Worm (Caenorhabditis elegans) whole organism, L4 larva: Measurements from ENCODE around the gene Y43C5A.2.

Experiments used
- F44E2.7 ChIP-seq: fragments of 200-800 bp; sonication (Bioruptor generic); IDR thresholded peaks from 2 replicates; pipeline ENCODE4 v2.1.2; 2022; ENCODE audit warnings: missing genetic modification characterization, missing compliant biosample characterization
- T26A8.4 ChIP-seq: fragments of 200-800 bp; sonication (Bioruptor generic); IDR thresholded peaks from 2 replicates; pipeline ENCODE4 v1.3.6; 2022; ENCODE audit warnings: missing genetic modification characterization, missing compliant biosample characterization
- Y105C5A.15 ChIP-seq: fragments of 200-800 bp; sonication (Bioruptor generic); IDR thresholded peaks from 2 replicates; pipeline ENCODE4 v1.3.6; 2022; ENCODE audit warnings: missing genetic modification characterization, missing compliant biosample characterization
- ZK337.2 ChIP-seq: fragments of 200-800 bp; sonication (Bioruptor generic); IDR thresholded peaks from 2 replicates; pipeline ENCODE4 v1.3.6; 2022; ENCODE audit warnings: missing genetic modification reagents, missing genetic modification characterization, missing compliant biosample characterization
- aha-1 ChIP-seq: fragments of 150-350 bp; peaks from one replicate; lab custom pipeline; 2014; ENCODE audit warnings: missing biosample characterization, missing genetic modification characterization
- aly-2 ChIP-seq: sonication (generic microtip); optimal IDR thresholded peaks from 2 replicates; lab custom pipeline; 2018; ENCODE audit warnings: missing biosample characterization, missing genetic modification characterization
- ama-1 ChIP-seq: fragments of 150-350 bp; optimal IDR thresholded peaks from 2 replicates; lab custom pipeline; 2014; ENCODE audit warnings: inconsistent platforms, mixed read lengths
- arid-1 ChIP-seq: fragments of 200-800 bp; sonication (Bioruptor generic); conservative IDR thresholded peaks from 2 replicates; pipeline ENCODE4 v1.3.6; 2022; ENCODE audit warnings: missing genetic modification reagents, missing genetic modification characterization, missing compliant biosample characterization
- attf-4 ChIP-seq: sonication (generic microtip); optimal IDR thresholded peaks from 3 replicates; lab custom pipeline; 2017; ENCODE audit warnings: missing biosample characterization, missing genetic modification characterization
- ceh-20 ChIP-seq: fragments of 200-800 bp; sonication (Bioruptor generic); IDR thresholded peaks from 2 replicates; pipeline ENCODE4 v1.3.6; 2022; ENCODE audit warnings: missing genetic modification reagents, missing genetic modification characterization, missing compliant biosample characterization
- ceh-32 ChIP-seq: sonication (generic microtip); optimal IDR thresholded peaks from 2 replicates; lab custom pipeline; 2016; ENCODE audit warnings: mild to moderate bottlenecking, missing genetic modification characterization, missing compliant biosample characterization; ENCODE audit not compliant: poor library complexity
- ceh-44 ChIP-seq: fragments of 200-800 bp; sonication (Bioruptor generic); IDR thresholded peaks from 2 replicates; pipeline ENCODE4 v1.3.6; 2022; ENCODE audit warnings: missing genetic modification reagents, missing genetic modification characterization, missing compliant biosample characterization
- ctbp-1 ChIP-seq: fragments of 200-800 bp; sonication (Bioruptor generic); IDR thresholded peaks from 2 replicates; pipeline ENCODE4 v1.3.6; 2022; ENCODE audit warnings: missing genetic modification reagents, missing genetic modification characterization, missing compliant biosample characterization
- daf-12 ChIP-seq: fragments of 150-350 bp; optimal IDR thresholded peaks from 2 replicates; lab custom pipeline; 2014; ENCODE audit warnings: missing biosample characterization, missing genetic modification reagents, missing genetic modification characterization
- dmd-8 ChIP-seq: fragments of 200-800 bp; sonication (Bioruptor generic); IDR thresholded peaks from 2 replicates; pipeline ENCODE4 v1.3.6; 2022; ENCODE audit warnings: missing genetic modification characterization, missing compliant biosample characterization
- egl-27 ChIP-seq: sonication (generic microtip); optimal IDR thresholded peaks from 3 replicates; lab custom pipeline; 2017; ENCODE audit warnings: missing biosample characterization, missing genetic modification reagents, missing genetic modification characterization
- fkh-10 ChIP-seq: fragments of 150-350 bp; optimal IDR thresholded peaks from 2 replicates; lab custom pipeline; 2014; ENCODE audit warnings: missing biosample characterization, missing genetic modification reagents, missing genetic modification characterization
- hlh-11 ChIP-seq: fragments of 200-800 bp; sonication (Bioruptor generic); optimal IDR thresholded peaks from 2 replicates; lab custom pipeline; 2018; ENCODE audit warnings: mild to moderate bottlenecking, missing genetic modification characterization, missing compliant biosample characterization
- hmg-1.1 ChIP-seq: fragments of 200-800 bp; sonication (Bioruptor generic); IDR thresholded peaks from 2 replicates; pipeline ENCODE4 v1.3.6; 2022; ENCODE audit warnings: missing genetic modification reagents, missing genetic modification characterization, missing compliant biosample characterization
- jun-1 ChIP-seq: fragments of 150-350 bp; optimal IDR thresholded peaks from 2 replicates; lab custom pipeline; 2014; ENCODE audit warnings: missing biosample characterization, missing genetic modification reagents, missing genetic modification characterization
- lin-1 ChIP-seq: fragments of 200-800 bp; sonication (Bioruptor generic); IDR thresholded peaks from 2 replicates; pipeline ENCODE4 v1.3.6; 2022; ENCODE audit warnings: missing genetic modification reagents, missing genetic modification characterization, missing compliant biosample characterization
- lin-13 ChIP-seq: fragments of 150-350 bp; optimal IDR thresholded peaks from 2 replicates; lab custom pipeline; 2014; ENCODE audit warnings: missing biosample characterization, missing genetic modification reagents, missing genetic modification characterization
- lin-15B ChIP-seq: fragments of 150-350 bp; sonication (generic microtip); optimal IDR thresholded peaks from 3 replicates; lab custom pipeline; 2014; ENCODE audit warnings: missing biosample characterization, missing genetic modification characterization
- lin-29 ChIP-seq: fragments of 200-800 bp; sonication (Bioruptor generic); IDR thresholded peaks from 2 replicates; pipeline ENCODE4 v1.3.6; 2022; ENCODE audit warnings: missing genetic modification reagents, missing genetic modification characterization, missing compliant biosample characterization
- lin-38 ChIP-seq: fragments of 200-800 bp; sonication (Bioruptor generic); IDR thresholded peaks from 2 replicates; pipeline ENCODE4 v1.3.6; 2022; ENCODE audit warnings: missing genetic modification reagents, missing genetic modification characterization, missing compliant biosample characterization
- lsy-2 ChIP-seq, 2 experiments: fragments of 150-350 bp in 1 of 2; sonication (generic microtip) in 1 of 2; optimal IDR thresholded peaks; 2 replicates each; lab custom pipeline; 2014 to 2017; ENCODE audit warnings: missing biosample characterization in 2 of 2, missing genetic modification characterization in 2 of 2
- madf-5 ChIP-seq, 2 experiments: fragments of 200-800 bp; sonication (Bioruptor generic); IDR thresholded peaks; 2 replicates each; pipeline ENCODE4 v1.3.6; 2022; ENCODE audit warnings: missing compliant biosample characterization in 2 of 2, missing genetic modification characterization in 2 of 2
- mdt-29 ChIP-seq: fragments of 200-800 bp; sonication (Bioruptor generic); IDR thresholded peaks from 2 replicates; pipeline ENCODE4 v1.3.6; 2022; ENCODE audit warnings: missing genetic modification reagents, missing genetic modification characterization, missing compliant biosample characterization
- mes-2 ChIP-seq: sonication (generic microtip); optimal IDR thresholded peaks from 2 replicates; lab custom pipeline; 2016; ENCODE audit warnings: missing genotype, mild to moderate bottlenecking, missing genetic modification characterization, missing compliant biosample characterization; ENCODE audit not compliant: poor library complexity, severe bottlenecking
- mxl-3 ChIP-seq: fragments of 200-800 bp; sonication (Bioruptor generic); optimal IDR thresholded peaks from 2 replicates; lab custom pipeline; 2018; ENCODE audit warnings: mild to moderate bottlenecking, missing genetic modification characterization, missing compliant biosample characterization
- nhr-10 ChIP-seq: fragments of 150-350 bp; optimal IDR thresholded peaks from 2 replicates; lab custom pipeline; 2014; ENCODE audit warnings: missing biosample characterization, missing genetic modification characterization
- nhr-11 ChIP-seq: fragments of 150-350 bp; optimal IDR thresholded peaks from 2 replicates; lab custom pipeline; 2014; ENCODE audit warnings: missing biosample characterization, missing genetic modification characterization
- nhr-111 ChIP-seq: fragments of 200-800 bp; sonication (Bioruptor generic); optimal IDR thresholded peaks from 2 replicates; lab custom pipeline; 2018; ENCODE audit warnings: mild to moderate bottlenecking, missing genetic modification characterization, missing compliant biosample characterization
- nhr-25 ChIP-seq: sonication (generic microtip); optimal IDR thresholded peaks from 2 replicates; lab custom pipeline; 2017; ENCODE audit warnings: missing genetic modification characterization, mild to moderate bottlenecking, missing compliant biosample characterization, antibody characterized with exemption, moderate library complexity, borderline replicate concordance; ENCODE audit not compliant: insufficient read depth
- nhr-42 ChIP-seq: fragments of 200-800 bp; sonication (Bioruptor generic); IDR thresholded peaks from 2 replicates; pipeline ENCODE4 v1.3.6; 2022; ENCODE audit warnings: missing genetic modification characterization, missing compliant biosample characterization
- pha-4 ChIP-seq, 2 experiments: fragments of 150-350 bp in 1 of 2; fragments of 200-800 bp in 1 of 2; sonication (Bioruptor generic) in 1 of 2; IDR thresholded peaks in 1 of 2; optimal IDR thresholded peaks in 1 of 2; 2 replicates each; pipeline versions ENCODE4 v1.3.6 to Lab custom; 2014 to 2022; ENCODE audit warnings: missing genetic modification characterization in 2 of 2, missing genetic modification reagents in 2 of 2, missing biosample characterization in 1 of 2, missing compliant biosample characterization in 1 of 2
- php-3 ChIP-seq: fragments of 200-800 bp; sonication (Bioruptor generic); IDR thresholded peaks from 2 replicates; pipeline ENCODE4 v1.3.6; 2022; ENCODE audit warnings: missing genetic modification reagents, missing genetic modification characterization, missing compliant biosample characterization
- rbr-2 ChIP-seq: sonication (generic microtip); optimal IDR thresholded peaks from 2 replicates; lab custom pipeline; 2016; ENCODE audit warnings: missing genotype, missing genetic modification characterization, missing compliant biosample characterization
- saeg-2 ChIP-seq: fragments of 200-800 bp; sonication (Bioruptor generic); IDR thresholded peaks from 2 replicates; pipeline ENCODE4 v1.3.6; 2022; ENCODE audit warnings: missing genetic modification reagents, missing genetic modification characterization, missing compliant biosample characterization
- snpc-1.2 ChIP-seq: fragments of 200-800 bp; sonication (Bioruptor generic); IDR thresholded peaks from 2 replicates; pipeline ENCODE4 v1.3.6; 2022; ENCODE audit warnings: missing genetic modification reagents, missing genetic modification characterization, missing compliant biosample characterization
- snpc-4 ChIP-seq: fragments of 150-350 bp; optimal IDR thresholded peaks from 2 replicates; lab custom pipeline; 2014; ENCODE audit warnings: missing biosample characterization, missing genetic modification characterization
- spr-1 ChIP-seq: sonication (generic microtip); optimal IDR thresholded peaks from 2 replicates; lab custom pipeline; 2016; ENCODE audit warnings: mild to moderate bottlenecking, missing genetic modification characterization, missing compliant biosample characterization
- spr-3 ChIP-seq: fragments of 200-800 bp; sonication (Bioruptor generic); optimal IDR thresholded peaks from 2 replicates; lab custom pipeline; 2018; ENCODE audit warnings: mild to moderate bottlenecking, missing genetic modification characterization, missing compliant biosample characterization
- tag-97 ChIP-seq: fragments of 200-800 bp; sonication (Bioruptor generic); IDR thresholded peaks from 2 replicates; pipeline ENCODE4 v1.3.6; 2022; ENCODE audit warnings: missing genetic modification characterization, missing compliant biosample characterization
- unc-62 ChIP-seq, 3 experiments: fragments of 150-350 bp in 1 of 3; sonication (generic microtip); optimal IDR thresholded peaks in 2 of 3; peaks in 1 of 3; 1 replicate in 1 of 3; 2 replicates in 2 of 3; lab custom pipeline; 2014 to 2017; ENCODE audit warnings: missing biosample characterization in 3 of 3, missing genetic modification characterization in 3 of 3, missing genetic modification reagents in 3 of 3, missing genotype in 1 of 3
- vab-7 ChIP-seq: fragments of 200-800 bp; sonication (Bioruptor generic); IDR thresholded peaks from 2 replicates; pipeline ENCODE4 v1.3.6; 2022; ENCODE audit warnings: missing genetic modification reagents, missing genetic modification characterization, missing compliant biosample characterization
- zfp-2 ChIP-seq: sonication (generic microtip); optimal IDR thresholded peaks from 2 replicates; lab custom pipeline; 2016; ENCODE audit warnings: mild to moderate bottlenecking, missing genetic modification characterization, missing compliant biosample characterization
- zip-11 ChIP-seq: fragments of 200-800 bp; sonication (Bioruptor generic); IDR thresholded peaks from 2 replicates; pipeline ENCODE4 v1.3.6; 2022; ENCODE audit warnings: missing genetic modification characterization, missing compliant biosample characterization
- zip-2 ChIP-seq: fragments of 150-350 bp; optimal IDR thresholded peaks from 2 replicates; lab custom pipeline; 2014; ENCODE audit warnings: missing biosample characterization, missing genetic modification characterization
- ztf-7 ChIP-seq: fragments of 150-350 bp; optimal IDR thresholded peaks from 2 replicates; lab custom pipeline; 2014; ENCODE audit warnings: missing biosample characterization, missing genetic modification characterization

Y43C5A.2 gene

ce11 chrIV:10252350-10252792 is 17.3 kb upstream of the Y43C5A.2 start (continued):
- 0 out of 2 replicates have a peak, but pooled peaks have one; percentile 39 for TF ChIP-seq vab-7
- peak; percentile 96 for TF ChIP-seq nhr-11
- TF ChIP-seq zip-2 = no peak
- TF ChIP-seq php-3 = peak; percentile 45; the same call in 1 of the 2 replicates
- TF ChIP-seq aha-1 (tag; lab: Kevin White, UChicago) = peak; percentile 99
- TF ChIP-seq nhr-10 (tag; lab: Kevin White, UChicago) = peak; percentile 79
- TF ChIP-seq lin-1 (GFP tag; lab: Robert Waterston, UW) = peak; percentile 79
- TF ChIP-seq saeg-2 (GFP tag; lab: Robert Waterston, UW) = 0 out of 2 replicates have a peak, but pooled peaks have one; percentile 56
- no peak for TF ChIP-seq attf-4 (tag; lab: Kevin White, UChicago)
- peak; percentile 84 for TF ChIP-seq mxl-3 (GFP tag; lab: Kevin White, UChicago)
- TF ChIP-seq fkh-10 (GFP tag; lab: Kevin White, UChicago) = peak; percentile 93
- TF ChIP-seq ZK337.2 (GFP tag; lab: Robert Waterston, UW) = no peak
- peak; percentile 37 for TF ChIP-seq nhr-25
- TF ChIP-seq pha-4 (GFP tag; IDR thresholded peaks at IDR 0.05; lab: Robert Waterston, UW) = peak; percentile 88
- peak; percentile 66 for TF ChIP-seq pha-4 (tag; optimal IDR thresholded peaks at IDR 0.05; lab: Kevin White, UChicago)
- no peak for TF ChIP-seq tag-97
- no peak for TF ChIP-seq arid-1
- peak; percentile 43; the same call in 1 of the 2 replicates for TF ChIP-seq T26A8.4 (GFP tag; lab: Robert Waterston, UW)
- TF ChIP-seq mes-2 = peak; percentile 70
- TF ChIP-seq unc-62 (GFP tag; optimal IDR thresholded peaks at IDR 0.05 in 1 of 2; lab: Kevin White, UChicago) = peak in 1 of 2 experiments; percentile 100
- no peak for TF ChIP-seq unc-62 (tag; optimal IDR thresholded peaks at IDR 0.05; lab: Kevin White, UChicago)
- TF ChIP-seq ceh-44 (GFP tag; lab: Robert Waterston, UW) = no peak
- TF ChIP-seq mdt-29 (GFP tag; lab: Robert Waterston, UW) = 0 out of 2 replicates have a peak, but pooled peaks have one; percentile 73
- TF ChIP-seq jun-1 (tag; lab: Kevin White, UChicago) = peak; percentile 80
- TF ChIP-seq daf-12 (tag; lab: Kevin White, UChicago) = no peak
- TF ChIP-seq ceh-32 = no peak
- 0 out of 2 replicates have a peak, but pooled peaks have one; percentile 12 for TF ChIP-seq Y105C5A.15 (GFP tag; lab: Robert Waterston, UW)
- no peak for TF ChIP-seq snpc-4 (tag; lab: Kevin White, UChicago)
- no peak for TF ChIP-seq zip-11 (GFP tag; lab: Robert Waterston, UW)
- no peak for TF ChIP-seq dmd-8
- TF ChIP-seq ama-1 (lab: Kevin White, UChicago) = no peak
- peak; percentile 91 for TF ChIP-seq rbr-2 (tag; lab: Kevin White, UChicago)
- no peak for TF ChIP-seq F44E2.7
- no peak for TF ChIP-seq spr-3
- no peak for TF ChIP-seq zfp-2 (tag; lab: Kevin White, UChicago)
- no peak for TF ChIP-seq lin-15B
- TF ChIP-seq ztf-7 (tag; lab: Kevin White, UChicago) = no peak
- TF ChIP-seq madf-5 (GFP tag; IDR thresholded peaks at IDR 0.05; lab: Robert Waterston, UW) = no peak
- TF ChIP-seq spr-1 (tag; lab: Kevin White, UChicago) = peak; percentile 73
- no peak for TF ChIP-seq snpc-1.2 (GFP tag; lab: Robert Waterston, UW)
- peak; percentile 56 for TF ChIP-seq lin-13 (GFP tag; lab: Kevin White, UChicago)
- TF ChIP-seq nhr-42 = no peak
- TF ChIP-seq lsy-2 (tag; optimal IDR thresholded peaks at IDR 0.05; lab: Kevin White, UChicago) = peak; percentile 80 to 87
- TF ChIP-seq nhr-111 (GFP tag; lab: Kevin White, UChicago) = no peak
- peak; percentile 56 for TF ChIP-seq lin-38
- TF ChIP-seq hlh-11 (tag; lab: Kevin White, UChicago) = peak; percentile 96
- no peak for TF ChIP-seq egl-27
- peak; percentile 91 for TF ChIP-seq ctbp-1 (GFP tag; lab: Robert Waterston, UW)
- TF ChIP-seq hmg-1.1 = peak; percentile 91
- peak; percentile 93 for TF ChIP-seq ceh-20 (GFP tag; lab: Robert Waterston, UW)
- no peak for TF ChIP-seq lin-29
- no peak for TF ChIP-seq aly-2 (tag; lab: Kevin White, UChicago)
